Fruit fly (Drosophila melanogaster): Measurements from ENCODE around the gene NAAT1.

NAAT1 gene

DNA sequence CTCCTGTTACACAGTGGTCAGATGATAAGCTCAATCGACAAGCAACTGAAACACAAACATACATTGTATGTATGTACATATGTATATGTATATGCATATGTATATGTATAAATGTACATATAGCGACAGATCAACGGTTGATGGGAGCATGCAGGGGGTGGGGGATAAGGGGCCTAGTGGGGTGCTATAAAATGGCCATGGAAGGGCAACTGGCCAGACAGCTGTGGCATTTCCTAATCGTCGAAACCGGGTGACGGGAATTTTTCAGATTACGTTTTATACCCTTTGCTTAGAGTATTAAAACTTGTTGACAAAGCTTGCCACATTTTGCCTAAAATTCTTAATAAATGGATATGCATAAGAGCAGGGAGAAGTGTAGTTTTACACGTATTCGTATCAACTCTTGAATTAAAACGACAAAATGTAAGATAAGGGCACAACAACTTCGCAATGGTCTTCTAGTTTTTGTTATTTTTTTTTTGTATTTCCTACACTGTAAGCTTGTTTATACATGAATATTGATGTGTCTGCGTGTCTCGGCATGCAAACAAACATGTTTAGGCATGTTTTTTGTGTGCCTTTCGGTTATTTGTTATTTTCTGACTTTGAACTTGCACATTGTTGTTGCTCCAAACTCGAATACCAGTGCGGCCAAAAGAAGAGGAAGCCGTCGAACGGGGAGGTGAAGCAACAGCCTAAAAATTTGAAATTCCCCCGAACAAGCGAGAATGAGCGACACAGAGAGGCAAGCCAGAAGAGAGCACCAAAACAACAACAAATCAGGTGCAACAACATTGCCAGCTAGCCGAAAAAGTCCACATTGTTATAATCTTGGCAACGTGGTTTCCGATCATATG, 8.6 kb upstream of the NAAT1 start (continued):
- TF ChIP-seq CG3919 (GFP tag; optimal IDR thresholded peaks at IDR 0.05) (peak; percentile 39), pdm3 (GFP tag; optimal IDR thresholded peaks at IDR 0.05) (peak; percentile 56), Sox15 (GFP tag; optimal IDR thresholded peaks at IDR 0.05) (no peak), dac (GFP tag; optimal IDR thresholded peaks at IDR 0.05) (peak; percentile 38), CG6792 (GFP tag; optimal IDR thresholded peaks at IDR 0.05) (peak; percentile 25), CG8319 (GFP tag; optimal IDR thresholded peaks at IDR 0.05) (no peak), Ets96B (tag; optimal IDR thresholded peaks at IDR 0.05) (no peak), Met (GFP tag; optimal IDR thresholded peaks at IDR 0.05) (peak; percentile 31), Smox (GFP tag; optimal IDR thresholded peaks at IDR 0.05) (no peak), CG11294 (GFP tag; IDR thresholded peaks at IDR 0.05) (0 out of 2 replicates have a peak, but pooled peaks have one; percentile 24), spab (GFP tag; optimal IDR thresholded peaks at IDR 0.05) (no peak), vri (GFP tag; optimal IDR thresholded peaks at IDR 0.05) (no peak), CG8119 (GFP tag; IDR thresholded peaks at IDR 0.05) (peak; percentile 66), CG16779 (tag; optimal IDR thresholded peaks at IDR 0.05) (no peak), acj6 (GFP tag; optimal IDR thresholded peaks at IDR 0.05) (peak; percentile 30)

DNA sequence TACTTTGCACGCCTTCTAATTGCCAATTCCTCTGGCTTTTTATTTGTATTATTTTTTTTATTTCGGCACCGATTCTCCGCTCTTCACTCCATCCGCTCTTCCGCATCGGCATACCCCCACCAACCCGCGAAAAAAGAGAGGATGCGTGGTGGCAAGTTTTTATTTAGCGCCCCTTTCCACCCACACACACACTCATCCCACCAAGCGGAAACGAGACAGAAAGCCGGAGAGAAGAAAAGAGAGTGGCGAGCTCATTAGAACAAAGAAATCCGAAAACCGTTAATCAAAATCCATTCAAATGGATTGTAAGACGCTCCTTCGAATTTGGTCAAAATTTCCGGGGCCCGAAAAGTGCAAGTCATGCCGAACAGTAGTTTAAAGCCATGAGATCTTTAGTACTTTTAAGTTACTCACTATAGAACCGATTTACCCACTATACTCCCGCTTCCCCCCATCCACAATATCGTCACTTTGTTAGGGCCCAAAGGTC, 8.0 kb upstream of the NAAT1 start:
- no peak for TF ChIP-seq CG3032 (tag; optimal IDR thresholded peaks at IDR 0.05)
- TF ChIP-seq Sox14 (GFP tag; optimal IDR thresholded peaks at IDR 0.05), result peak; percentile 42
- TF ChIP-seq CG7368 (GFP tag; optimal IDR thresholded peaks at IDR 0.05), result no peak
- TF ChIP-seq svp (GFP tag), result peak; percentile 84

- TF ChIP-seq Eip78C (GFP tag) (peak; percentile 32), CG6163 (GFP tag; IDR thresholded peaks at IDR 0.05) (no peak; the same call in 2 of the 3 replicates), fkh (GFP tag; optimal IDR thresholded peaks at IDR 0.05) (peak; percentile 39), CG1621 (tag; optimal IDR thresholded peaks at IDR 0.05) (no peak), eg (GFP tag; IDR thresholded peaks at IDR 0.05) (0 out of 3 replicates have a peak, but pooled peaks have one; percentile 42), vri (GFP tag; optimal IDR thresholded peaks at IDR 0.05) (peak; percentile 37), CG15336 (GFP tag; IDR thresholded peaks at IDR 0.05) (peak; percentile 31; the same call in 1 of the 2 replicates), ss (GFP tag; optimal IDR thresholded peaks at IDR 0.05) (peak in 1 of 2 experiments; percentile 3), Sox15 (GFP tag; optimal IDR thresholded peaks at IDR 0.05) (no peak), Gug (GFP tag; IDR thresholded peaks at IDR 0.05) (no peak), svp (GFP tag) (peak; percentile 41)
Measured at dm6 chrX:5417836-5418554, 7.3 kb upstream of the NAAT1 start.

dm6 chrX:5408869-5409268, 1.8 kb downstream of the NAAT1 start:
- no peak for TF ChIP-seq salr (GFP tag; optimal IDR thresholded peaks at IDR 0.05)
- peak; percentile 65 for TF ChIP-seq fkh (GFP tag; optimal IDR thresholded peaks at IDR 0.05)

DNA sequence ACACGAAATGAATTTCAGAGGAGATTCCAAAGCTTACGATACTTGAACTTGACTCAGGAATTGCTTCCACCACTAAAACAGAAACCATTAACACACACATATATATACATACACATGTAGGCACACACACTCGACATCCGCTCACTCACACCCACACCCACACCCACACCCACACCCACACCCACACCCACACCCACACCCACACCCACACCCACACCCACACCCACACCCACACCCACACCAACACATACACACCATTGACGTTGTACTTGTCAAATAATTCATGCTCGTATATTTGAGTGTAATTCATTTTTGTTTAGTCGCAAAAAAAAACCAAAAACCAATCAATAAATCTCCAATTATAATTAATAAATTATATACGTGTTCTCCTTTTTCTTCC, 28.1 kb downstream of the NAAT1 start:
- TF ChIP-seq Hr38 (GFP tag; optimal IDR thresholded peaks at IDR 0.05) (no peak), CG4318 (GFP tag; optimal IDR thresholded peaks at IDR 0.05) (no peak), cyc (GFP tag; optimal IDR thresholded peaks at IDR 0.05) (no peak), Hr39 (GFP tag; optimal IDR thresholded peaks at IDR 0.05) (no peak), Lpt (GFP tag; optimal IDR thresholded peaks at IDR 0.05) (no peak), CG6854 (GFP tag; optimal IDR thresholded peaks at IDR 0.05) (no peak), Met (GFP tag; optimal IDR thresholded peaks at IDR 0.05) (no peak), CG6792 (GFP tag; optimal IDR thresholded peaks at IDR 0.05) (no peak), CG11902 (GFP tag; optimal IDR thresholded peaks at IDR 0.05) (no peak)

Data from whole organism, prepupa.